Worm (Caenorhabditis elegans): ENCODE measurements around the gene rpl-6.

DNA sequence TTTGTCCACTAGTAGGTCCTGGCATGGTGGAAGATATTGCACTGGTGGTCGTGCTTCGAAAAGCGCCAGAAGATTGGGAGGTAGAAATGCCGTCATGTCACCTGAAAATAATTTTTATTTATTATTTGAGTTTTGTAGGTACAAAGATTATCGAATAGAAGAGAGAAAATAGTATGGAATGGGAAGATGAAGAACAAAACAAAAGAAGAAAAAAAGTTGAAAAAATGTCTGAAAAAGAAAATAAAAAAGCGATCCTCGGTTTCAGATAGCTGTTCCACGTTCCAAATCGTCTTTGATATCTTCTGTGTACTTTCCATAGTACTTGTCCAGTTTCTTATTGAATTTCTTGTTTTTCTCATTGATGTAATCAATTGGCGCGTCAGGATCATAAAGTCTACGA lies 47.2 kb upstream of the rpl-6 start, which contains the start of gene rnp-7:
- TF ChIP-seq zag-1 (tag; optimal IDR thresholded peaks at IDR 0.05), result no peak
- TF ChIP-seq lin-39 (tag; optimal IDR thresholded peaks at IDR 0.05), result no peak
- no peak for TF ChIP-seq nhr-48 (tag; optimal IDR thresholded peaks at IDR 0.05)
